Worm (Caenorhabditis elegans) whole organism, L4 larva: Measurements from ENCODE around the gene F32D8.1.

ENCODE experiments used
- aly-2 ChIP-seq: sonication (generic microtip); optimal IDR thresholded peaks from 2 replicates; lab custom pipeline; 2018; ENCODE audit warnings: missing biosample characterization, missing genetic modification characterization
- lsy-2 ChIP-seq, 2 experiments: fragments of 150-350 bp in 1 of 2; sonication (generic microtip) in 1 of 2; optimal IDR thresholded peaks; 2 replicates each; lab custom pipeline; 2014 to 2017; ENCODE audit warnings: missing biosample characterization in 2 of 2, missing genetic modification characterization in 2 of 2
- nhr-25 ChIP-seq: sonication (generic microtip); optimal IDR thresholded peaks from 2 replicates; lab custom pipeline; 2017; ENCODE audit warnings: missing genetic modification characterization, mild to moderate bottlenecking, missing compliant biosample characterization, antibody characterized with exemption, moderate library complexity, borderline replicate concordance; ENCODE audit not compliant: insufficient read depth
- pha-4 ChIP-seq, 2 experiments: fragments of 150-350 bp in 1 of 2; fragments of 200-800 bp in 1 of 2; sonication (Bioruptor generic) in 1 of 2; IDR thresholded peaks in 1 of 2; optimal IDR thresholded peaks in 1 of 2; 2 replicates each; pipeline versions ENCODE4 v1.3.6 to Lab custom; 2014 to 2022; ENCODE audit warnings: missing genetic modification characterization in 2 of 2, missing genetic modification reagents in 2 of 2, missing biosample characterization in 1 of 2, missing compliant biosample characterization in 1 of 2
- snpc-1.2 ChIP-seq: fragments of 200-800 bp; sonication (Bioruptor generic); IDR thresholded peaks from 2 replicates; pipeline ENCODE4 v1.3.6; 2022; ENCODE audit warnings: missing genetic modification reagents, missing genetic modification characterization, missing compliant biosample characterization

ce11 chrV:10854197-10854596 lies 26.4 kb upstream of the F32D8.1 start:
- TF ChIP-seq snpc-1.2 (GFP tag; lab: Robert Waterston, UW) (no peak), aly-2 (tag; lab: Kevin White, UChicago) (no peak), pha-4 (GFP tag; IDR thresholded peaks at IDR 0.05; lab: Robert Waterston, UW) (no peak), pha-4 (tag; optimal IDR thresholded peaks at IDR 0.05; lab: Kevin White, UChicago) (no peak), lsy-2 (tag; optimal IDR thresholded peaks at IDR 0.05; lab: Kevin White, UChicago) (no peak), nhr-25 (tag; lab: Kevin White, UChicago) (no peak)
